Fruit fly (Drosophila melanogaster) whole organism: ENCODE measurements around the gene Sirup.

Experiments
- CG8478 ChIP-seq: fragments of >200 bp; optimal IDR thresholded peaks from 2 replicates; lab custom pipeline; 2018; ENCODE audit warnings: inconsistent platforms
- Dll ChIP-seq: fragments of >200 bp; optimal IDR thresholded peaks from 2 replicates; lab custom pipeline; 2017
- EcR ChIP-seq, 2 experiments: fragments of >200 bp; optimal IDR thresholded peaks; 2 replicates each; lab custom pipeline; 2017; ENCODE audit warnings: missing biosample characterization in 2 of 2, missing genetic modification characterization in 2 of 2, missing genetic modification reagents in 2 of 2
- pan ChIP-seq: fragments of >200 bp; optimal IDR thresholded peaks from 2 replicates; lab custom pipeline; 2017
- psq ChIP-seq: fragments of >200 bp; optimal IDR thresholded peaks from 2 replicates; lab custom pipeline; 2017
- usp ChIP-seq: fragments of >200 bp; optimal IDR thresholded peaks from 2 replicates; lab custom pipeline; 2017; ENCODE audit warnings: missing biosample characterization, missing genetic modification characterization, mixed read lengths

The Sirup gene

dm6 chr2L:7997290-7998079, 1.2 kb upstream of the Sirup start:
- TF ChIP-seq psq (no peak), usp (GFP tag; lab: Kevin White, UChicago) (no peak), pan (lab: Kevin White, UChicago) (no peak), EcR (GFP tag; optimal IDR thresholded peaks at IDR 0.05; lab: Kevin White, UChicago) (no peak), Dll (lab: Kevin White, UChicago) (no peak), CG8478 (lab: Kevin White, UChicago) (no peak)

dm6 chr2L:7998080-7998457, 600 bp upstream of the Sirup start, which contains the start of gene CG7227:
TSS of gene CG7227 (minus strand) at chr2L:7998151.
- TF ChIP-seq EcR (GFP tag; optimal IDR thresholded peaks at IDR 0.05; lab: Kevin White, UChicago) (no peak), Dll (lab: Kevin White, UChicago) (no peak), psq (no peak), CG8478 (lab: Kevin White, UChicago) (no peak), usp (GFP tag; lab: Kevin White, UChicago) (no peak), pan (lab: Kevin White, UChicago) (no peak)

dm6 chr2L:8000578-8001040, 1.9 kb downstream of the Sirup start:
- TF ChIP-seq usp (GFP tag; lab: Kevin White, UChicago) (no peak), CG8478 (lab: Kevin White, UChicago) (no peak), pan (lab: Kevin White, UChicago) (no peak), psq (no peak), Dll (lab: Kevin White, UChicago) (no peak), EcR (GFP tag; optimal IDR thresholded peaks at IDR 0.05; lab: Kevin White, UChicago) (no peak)

dm6 chr2L:8001694-8002627, 3.3 kb downstream of the Sirup start:
- TF ChIP-seq Dll (lab: Kevin White, UChicago) (no peak), usp (GFP tag; lab: Kevin White, UChicago) (no peak), EcR (GFP tag; optimal IDR thresholded peaks at IDR 0.05; lab: Kevin White, UChicago) (peak in 1 of 2 experiments; percentile 13), pan (lab: Kevin White, UChicago) (peak; percentile 41), CG8478 (lab: Kevin White, UChicago) (no peak), psq (no peak)

dm6 chr2L:8004072-8004471, 5.4 kb downstream of the Sirup start, which contains the start of gene Wwox:
TSS of gene Wwox (minus strand) at chr2L:8004286.
- TF ChIP-seq pan (lab: Kevin White, UChicago) (no peak), usp (GFP tag; lab: Kevin White, UChicago) (no peak), Dll (lab: Kevin White, UChicago) (no peak), CG8478 (lab: Kevin White, UChicago) (no peak), psq (no peak), EcR (GFP tag; optimal IDR thresholded peaks at IDR 0.05; lab: Kevin White, UChicago) (no peak)

dm6 chr2L:8006038-8006437, 7.4 kb downstream of the Sirup start:
- no peak for TF ChIP-seq pan (lab: Kevin White, UChicago)
- TF ChIP-seq CG8478 (lab: Kevin White, UChicago) = no peak
- no peak for TF ChIP-seq EcR (GFP tag; optimal IDR thresholded peaks at IDR 0.05; lab: Kevin White, UChicago)
- no peak for TF ChIP-seq usp (GFP tag; lab: Kevin White, UChicago)
- TF ChIP-seq psq = no peak
- no peak for TF ChIP-seq Dll (lab: Kevin White, UChicago)

dm6 chr2L:8007160-8007876, 8.6 kb downstream of the Sirup start, which contains the start of gene Spn28Dc:
TSS of gene Spn28Dc (minus strand) at chr2L:8007210.
- TF ChIP-seq Dll (lab: Kevin White, UChicago) (no peak), EcR (GFP tag; optimal IDR thresholded peaks at IDR 0.05; lab: Kevin White, UChicago) (no peak), psq (no peak), CG8478 (lab: Kevin White, UChicago) (no peak), pan (lab: Kevin White, UChicago) (no peak), usp (GFP tag; lab: Kevin White, UChicago) (no peak)

dm6 chr2L:8009283-8010211, 10.9 kb downstream of the Sirup start, which contains the start of gene CG12560:
TSS of gene CG12560 (minus strand) at chr2L:8009477.
- TF ChIP-seq EcR (GFP tag; optimal IDR thresholded peaks at IDR 0.05; lab: Kevin White, UChicago) (no peak), pan (lab: Kevin White, UChicago) (no peak), psq (no peak), Dll (lab: Kevin White, UChicago) (no peak), CG8478 (lab: Kevin White, UChicago) (no peak), usp (GFP tag; lab: Kevin White, UChicago) (no peak)

dm6 chr2L:8010602-8011455, 12.2 kb downstream of the Sirup start, which contains the start of the genes Glyat and Tg:
TSS of gene Glyat (minus strand) at chr2L:8010652.
TSS of gene Tg (plus strand) at chr2L:8011405.
- TF ChIP-seq CG8478 (lab: Kevin White, UChicago) (no peak), Dll (lab: Kevin White, UChicago) (no peak), EcR (GFP tag; optimal IDR thresholded peaks at IDR 0.05; lab: Kevin White, UChicago) (no peak), pan (lab: Kevin White, UChicago) (no peak), psq (no peak), usp (GFP tag; lab: Kevin White, UChicago) (no peak)
